Worm (Caenorhabditis elegans) whole organism, L4 larva: ENCODE results near the gene rsp-7.

ENCODE experiments used
- D1046.2 ChIP-seq: fragments of 200-800 bp; sonication (Bioruptor generic); IDR thresholded peaks from 2 replicates; pipeline ENCODE4 v1.3.6; 2022; ENCODE audit warnings: missing genetic modification characterization, missing compliant biosample characterization
- R02D3.7 ChIP-seq: fragments of 150-350 bp; sonication (generic microtip); optimal IDR thresholded peaks from 3 replicates; lab custom pipeline; 2014; ENCODE audit warnings: missing biosample characterization, missing genetic modification characterization
- ces-1 ChIP-seq: fragments of 150-350 bp; sonication (generic microtip); optimal IDR thresholded peaks from 4 replicates; lab custom pipeline; 2014; ENCODE audit warnings: missing biosample characterization, missing genetic modification reagents, missing genetic modification characterization
- cey-2 ChIP-seq: sonication (generic microtip); optimal IDR thresholded peaks from 3 replicates; lab custom pipeline; 2017; ENCODE audit warnings: missing genetic modification characterization, mild to moderate bottlenecking, missing compliant biosample characterization, antibody characterized with exemption, borderline replicate concordance; ENCODE audit not compliant: insufficient read depth
- egl-27 ChIP-seq: sonication (generic microtip); optimal IDR thresholded peaks from 3 replicates; lab custom pipeline; 2017; ENCODE audit warnings: missing biosample characterization, missing genetic modification reagents, missing genetic modification characterization
- lin-15B ChIP-seq: fragments of 150-350 bp; sonication (generic microtip); optimal IDR thresholded peaks from 3 replicates; lab custom pipeline; 2014; ENCODE audit warnings: missing biosample characterization, missing genetic modification characterization
- lin-38 ChIP-seq: fragments of 200-800 bp; sonication (Bioruptor generic); IDR thresholded peaks from 2 replicates; pipeline ENCODE4 v1.3.6; 2022; ENCODE audit warnings: missing genetic modification reagents, missing genetic modification characterization, missing compliant biosample characterization
- lir-3 ChIP-seq: sonication (generic microtip); optimal IDR thresholded peaks from 2 replicates; lab custom pipeline; 2016; ENCODE audit warnings: mild to moderate bottlenecking, missing genetic modification characterization, missing compliant biosample characterization
- nhr-28 ChIP-seq: fragments of 150-350 bp; optimal IDR thresholded peaks from 2 replicates; lab custom pipeline; 2014; ENCODE audit warnings: missing biosample characterization, missing genetic modification characterization
- nhr-48 ChIP-seq: sonication (generic microtip); optimal IDR thresholded peaks from 2 replicates; lab custom pipeline; 2016; ENCODE audit warnings: mild to moderate bottlenecking, missing genetic modification characterization, missing compliant biosample characterization
- pqm-1 ChIP-seq: sonication (generic microtip); optimal IDR thresholded peaks from 2 replicates; lab custom pipeline; 2017; ENCODE audit warnings: missing biosample characterization, missing genetic modification characterization
- ztf-7 ChIP-seq: fragments of 150-350 bp; optimal IDR thresholded peaks from 2 replicates; lab custom pipeline; 2014; ENCODE audit warnings: missing biosample characterization, missing genetic modification characterization

- TF ChIP-seq ces-1 (GFP tag; lab: Kevin White, UChicago) (no peak), lin-38 (GFP tag; lab: Robert Waterston, UW) (no peak), nhr-28 (tag; lab: Kevin White, UChicago) (no peak), egl-27 (tag; lab: Kevin White, UChicago) (no peak), lir-3 (tag; lab: Kevin White, UChicago) (no peak), D1046.2 (no peak), lin-15B (tag; lab: Kevin White, UChicago) (no peak), nhr-48 (no peak), pqm-1 (tag; lab: Kevin White, UChicago) (no peak), ztf-7 (no peak), cey-2 (tag; lab: Kevin White, UChicago) (no peak), R02D3.7 (tag; lab: Kevin White, UChicago) (no peak)
These were observed 19.9 kb upstream of the rsp-7 start, which contains the start of gene M28.9 for ce11 chrII:10639110-10639509.
